Fruit fly (Drosophila melanogaster): ENCODE data around the gene Vha100-1.

DNA sequence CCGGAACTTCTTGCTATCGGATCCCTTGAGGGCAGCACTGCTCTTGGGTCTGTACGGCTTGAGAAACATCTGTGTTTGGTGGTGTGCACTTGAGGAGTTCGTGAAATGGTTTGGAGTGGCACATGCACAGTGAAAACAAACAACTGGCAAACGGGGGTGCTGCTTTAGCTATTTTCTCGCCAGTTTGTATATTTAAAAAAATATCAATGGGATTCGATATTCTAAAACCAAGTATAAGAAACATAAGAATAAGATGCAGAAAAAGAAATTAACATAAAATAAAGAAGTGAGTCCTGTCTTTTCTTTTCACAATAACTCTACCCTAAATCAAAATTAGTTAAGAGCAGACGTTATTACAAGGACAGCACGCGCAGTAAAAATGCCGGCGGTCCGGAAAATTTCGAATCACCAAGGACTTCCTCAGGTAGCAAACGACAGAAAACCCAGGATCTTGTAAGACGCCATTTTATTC is 20.7 kb downstream of the Vha100-1 start, which contains the start of gene eIF2D:
- TF ChIP-seq gl (tag; optimal IDR thresholded peaks at IDR 0.05) (no peak), Ets98B (GFP tag; IDR thresholded peaks at IDR 0.05) (peak; percentile 73), CG34367 (tag; optimal IDR thresholded peaks at IDR 0.05) (peak; percentile 28), CG32121 (GFP tag; IDR thresholded peaks at IDR 0.05) (peak; percentile 50)
